Worm (Caenorhabditis elegans) whole organism, early embryonic: ENCODE data around the gene frm-8.
A peak's percentile ranks its signal among the peaks of the same experiment; 100 is the strongest.

Experiments
- B0310.2 ChIP-seq: sonication (generic microtip); optimal IDR thresholded peaks from 2 replicates; lab custom pipeline; 2016; ENCODE audit warnings: mild to moderate bottlenecking, missing genetic modification characterization, missing compliant biosample characterization
- F13C5.2 ChIP-seq: sonication (generic microtip); optimal IDR thresholded peaks from 2 replicates; lab custom pipeline; 2017; ENCODE audit warnings: mild to moderate bottlenecking, missing genetic modification characterization, inconsistent platforms, missing compliant biosample characterization
- aly-1 ChIP-seq: sonication (generic microtip); optimal IDR thresholded peaks from 2 replicates; lab custom pipeline; 2016; ENCODE audit warnings: missing genetic modification characterization, missing compliant biosample characterization
- ama-1 ChIP-seq: fragments of 150-350 bp; optimal IDR thresholded peaks from 2 replicates; lab custom pipeline; 2014
- ceh-13 ChIP-seq: fragments of 200-800 bp; sonication (Bioruptor generic); optimal IDR thresholded peaks from 2 replicates; lab custom pipeline; 2018; ENCODE audit warnings: mild to moderate bottlenecking, missing genetic modification characterization, missing compliant biosample characterization
- ceh-36 ChIP-seq: sonication (generic microtip); optimal IDR thresholded peaks from 2 replicates; lab custom pipeline; 2016; ENCODE audit warnings: missing genetic modification characterization, inconsistent platforms, missing compliant biosample characterization
- ets-7 ChIP-seq: sonication (generic microtip); optimal IDR thresholded peaks from 2 replicates; lab custom pipeline; 2016; ENCODE audit warnings: missing genotype, missing genetic modification characterization, missing compliant biosample characterization
- flt-1 ChIP-seq: fragments of 200-800 bp; sonication (Bioruptor generic); IDR thresholded peaks from 2 replicates; pipeline ENCODE4 v1.3.6; 2022; ENCODE audit warnings: missing genetic modification characterization, missing compliant biosample characterization
- hmbx-1 ChIP-seq: sonication (generic microtip); optimal IDR thresholded peaks from 2 replicates; lab custom pipeline; 2016; ENCODE audit warnings: mild to moderate bottlenecking, missing genetic modification characterization, missing compliant biosample characterization
- hmg-4 ChIP-seq: fragments of 200-800 bp; sonication (Bioruptor generic); optimal IDR thresholded peaks from 2 replicates; lab custom pipeline; 2018; ENCODE audit warnings: mild to moderate bottlenecking, missing genetic modification characterization, missing compliant biosample characterization
- hnd-1 ChIP-seq: sonication (generic microtip); optimal IDR thresholded peaks from 2 replicates; lab custom pipeline; 2016; ENCODE audit warnings: missing genetic modification characterization, missing compliant biosample characterization
- pes-1 ChIP-seq: fragments of 200-800 bp; sonication (Bioruptor generic); IDR thresholded peaks from 2 replicates; pipeline ENCODE4 v1.3.6; 2022; ENCODE audit warnings: missing genetic modification reagents, missing genetic modification characterization, missing compliant biosample characterization
- scrt-1 ChIP-seq: fragments of 200-800 bp; sonication (Bioruptor generic); IDR thresholded peaks from 2 replicates; pipeline ENCODE4 v1.3.6; 2022; ENCODE audit warnings: missing genetic modification characterization, missing compliant biosample characterization
- sea-1 ChIP-seq: fragments of 200-800 bp; sonication (Bioruptor generic); conservative IDR thresholded peaks from 2 replicates; pipeline ENCODE4 v1.3.6; 2022; ENCODE audit warnings: missing genetic modification characterization, missing compliant biosample characterization
- tbx-11 ChIP-seq: fragments of 200-800 bp; sonication (Bioruptor generic); IDR thresholded peaks from 2 replicates; pipeline ENCODE4 v1.3.6; 2022; ENCODE audit warnings: missing genetic modification characterization, missing compliant biosample characterization
- tbx-37 ChIP-seq: fragments of 200-800 bp; sonication (Bioruptor generic); conservative IDR thresholded peaks from 2 replicates; pipeline ENCODE4 v1.3.6; 2022; ENCODE audit warnings: missing genetic modification reagents, missing genetic modification characterization, missing compliant biosample characterization
- tra-4 ChIP-seq: sonication (generic microtip); optimal IDR thresholded peaks from 2 replicates; lab custom pipeline; 2017; ENCODE audit warnings: missing genetic modification characterization, missing compliant biosample characterization

frm-8 gene

DNA sequence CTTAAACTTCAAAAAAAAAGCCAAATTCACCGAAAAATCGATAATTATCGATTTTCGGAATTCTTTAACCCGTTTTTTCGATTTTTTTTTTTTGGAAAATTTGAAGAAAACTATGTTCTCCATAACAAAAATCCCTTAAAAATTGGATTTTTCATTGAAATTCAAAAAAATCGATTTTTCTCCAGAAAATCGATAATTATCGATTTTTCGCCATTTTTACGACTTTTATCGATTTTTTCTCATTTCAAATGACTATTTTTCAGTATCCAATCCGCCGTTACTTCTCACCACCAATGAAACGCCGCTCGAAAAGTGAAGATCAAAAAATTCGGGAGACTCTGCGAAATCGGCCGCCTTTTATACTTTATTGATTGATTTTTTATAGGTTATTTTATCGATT lies 21.9 kb upstream of the frm-8 start:
- TF ChIP-seq tra-4 (tag; lab: Kevin White, UChicago) (no peak), F13C5.2 (tag; lab: Kevin White, UChicago) (no peak), hmbx-1 (tag; lab: Kevin White, UChicago) (no peak), ets-7 (tag; lab: Kevin White, UChicago) (no peak), aly-1 (tag; lab: Kevin White, UChicago) (no peak), ama-1 (lab: Kevin White, UChicago) (no peak), flt-1 (GFP tag; lab: Robert Waterston, UW) (no peak)

DNA sequence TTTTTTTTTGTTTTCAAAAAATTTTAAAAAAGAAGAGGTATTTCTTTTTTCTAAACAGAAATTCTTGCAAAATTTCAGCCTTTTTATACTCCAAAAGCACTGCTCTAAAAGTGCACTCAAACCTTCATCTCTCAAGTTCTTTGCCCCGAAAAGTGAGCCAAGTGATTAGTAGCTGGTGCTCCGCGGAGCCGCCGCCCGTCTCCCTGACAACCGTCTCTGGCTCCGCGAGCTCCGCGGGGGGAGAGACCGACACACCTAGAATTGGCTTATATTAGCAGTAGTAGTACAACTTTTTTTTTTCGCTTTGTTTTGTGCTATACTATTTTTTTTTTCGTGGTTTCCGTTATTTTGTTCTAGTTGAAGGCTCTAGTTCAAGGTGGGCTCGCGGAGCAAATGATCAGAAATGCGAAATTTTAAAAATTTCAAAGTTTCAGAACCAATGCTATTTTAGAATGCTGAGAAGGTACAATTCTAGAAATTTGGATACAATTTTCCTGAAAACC lies 13.8 kb upstream of the frm-8 start, which contains the start of gene Y53G8AL.1:
TSS of gene Y53G8AL.1 (plus strand) at position 453 of the 503 bp plus-strand sequence.
- TF ChIP-seq hmg-4 (GFP tag; lab: Kevin White, UChicago), result no peak
- peak; percentile 38; the same call in 1 of the 2 replicates for TF ChIP-seq pes-1

DNA sequence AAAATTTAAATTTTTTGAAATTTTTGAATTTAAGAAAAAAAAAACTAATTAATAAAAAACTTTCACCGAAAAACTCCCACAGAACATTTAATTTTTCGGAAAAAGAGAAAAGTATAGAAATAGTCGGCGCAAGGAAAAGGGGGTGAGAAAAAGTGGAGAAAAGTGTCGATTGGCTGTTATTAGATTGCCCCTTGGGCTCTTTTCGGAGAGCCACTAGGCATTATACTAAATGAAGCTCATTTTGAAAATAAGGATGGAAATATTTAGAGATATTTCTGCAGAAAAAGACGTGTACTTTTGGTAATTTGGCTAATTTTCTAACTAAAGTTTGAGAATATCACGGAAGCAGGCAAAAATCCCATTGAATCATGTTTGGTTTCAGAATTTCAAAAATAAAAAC lies 5.2 kb upstream of the frm-8 start:
- TF ChIP-seq hmg-4 (GFP tag; lab: Kevin White, UChicago) (no peak), tbx-11 (GFP tag; lab: Robert Waterston, UW) (no peak), ceh-36 (no peak), hnd-1 (no peak), tra-4 (tag; lab: Kevin White, UChicago) (no peak), ama-1 (lab: Kevin White, UChicago) (no peak), aly-1 (tag; lab: Kevin White, UChicago) (no peak), F13C5.2 (tag; lab: Kevin White, UChicago) (no peak), tbx-37 (GFP tag; lab: Robert Waterston, UW) (no peak), ceh-13 (no peak), scrt-1 (GFP tag; lab: Robert Waterston, UW) (no peak), B0310.2 (tag; lab: Kevin White, UChicago) (no peak), hmbx-1 (tag; lab: Kevin White, UChicago) (no peak), flt-1 (GFP tag; lab: Robert Waterston, UW) (no peak), pes-1 (no peak), ets-7 (tag; lab: Kevin White, UChicago) (no peak), sea-1 (GFP tag; lab: Robert Waterston, UW) (no peak)

ce11 chrIII:3222707-3223106 lies 3.8 kb upstream of the frm-8 start:
- no peak for TF ChIP-seq sea-1 (GFP tag; lab: Robert Waterston, UW)
- no peak for TF ChIP-seq hmbx-1 (tag; lab: Kevin White, UChicago)
- no peak for TF ChIP-seq tbx-37 (GFP tag; lab: Robert Waterston, UW)
- no peak for TF ChIP-seq ets-7 (tag; lab: Kevin White, UChicago)
- TF ChIP-seq B0310.2 (tag; lab: Kevin White, UChicago), result no peak
- no peak for TF ChIP-seq tbx-11 (GFP tag; lab: Robert Waterston, UW)
- no peak for TF ChIP-seq pes-1

DNA sequence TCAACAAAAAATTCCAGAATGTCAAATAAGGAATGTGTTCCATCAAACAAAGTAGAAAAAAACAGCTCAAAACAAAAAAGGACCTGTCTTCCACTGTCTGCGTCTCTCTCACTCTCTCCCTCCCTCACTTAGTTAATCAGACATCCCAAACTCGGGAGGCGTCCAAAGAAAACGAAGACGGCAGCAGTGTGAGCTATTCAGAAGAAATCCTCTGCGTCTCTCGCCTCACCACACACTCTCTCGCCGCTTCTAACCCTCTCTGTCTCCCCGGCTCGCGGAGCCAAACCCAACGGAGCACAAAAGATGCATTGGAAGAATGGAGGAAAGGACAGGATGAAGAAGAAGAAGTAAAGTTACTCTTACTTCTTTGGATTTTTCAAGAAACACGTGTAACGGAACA lies 1.3 kb upstream of the frm-8 start:
- TF ChIP-seq aly-1 (tag; lab: Kevin White, UChicago) (no peak), hmg-4 (GFP tag; lab: Kevin White, UChicago) (peak; percentile 35)

DNA sequence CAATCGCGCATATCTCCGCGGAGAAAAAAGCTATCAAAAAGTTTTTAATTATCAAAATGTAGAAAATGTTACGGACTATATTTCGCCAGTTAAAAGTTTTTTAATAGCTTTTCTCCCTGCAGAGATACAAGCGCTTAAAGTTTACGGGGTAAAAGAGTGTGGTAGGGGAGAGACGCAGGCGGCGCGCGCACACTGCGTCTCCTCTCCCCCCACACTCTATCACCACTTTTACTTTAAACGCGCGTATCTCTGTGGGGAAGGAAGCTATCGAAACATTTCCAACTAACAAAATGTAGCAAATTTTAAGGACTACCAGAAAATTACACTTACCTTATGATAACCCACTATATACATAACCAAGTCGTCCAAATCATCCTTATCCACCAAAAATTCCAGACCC lies 15.4 kb downstream of the frm-8 start:
- TF ChIP-seq tra-4 (tag; lab: Kevin White, UChicago), result no peak
- TF ChIP-seq ceh-36, result no peak
- no peak for TF ChIP-seq F13C5.2 (tag; lab: Kevin White, UChicago)

ce11 chrIII:3200563-3200962 lies 18.4 kb downstream of the frm-8 start:
- no peak for TF ChIP-seq flt-1 (GFP tag; lab: Robert Waterston, UW)
- no peak for TF ChIP-seq hmg-4 (GFP tag; lab: Kevin White, UChicago)
- no peak for TF ChIP-seq sea-1 (GFP tag; lab: Robert Waterston, UW)
- no peak for TF ChIP-seq ceh-36
- TF ChIP-seq pes-1, result no peak
- TF ChIP-seq aly-1 (tag; lab: Kevin White, UChicago), result no peak
- no peak for TF ChIP-seq tbx-37 (GFP tag; lab: Robert Waterston, UW)
- TF ChIP-seq tbx-11 (GFP tag; lab: Robert Waterston, UW), result no peak
- TF ChIP-seq ceh-13, result no peak
- TF ChIP-seq hmbx-1 (tag; lab: Kevin White, UChicago), result no peak
- TF ChIP-seq B0310.2 (tag; lab: Kevin White, UChicago), result no peak
- TF ChIP-seq hnd-1, result no peak

DNA sequence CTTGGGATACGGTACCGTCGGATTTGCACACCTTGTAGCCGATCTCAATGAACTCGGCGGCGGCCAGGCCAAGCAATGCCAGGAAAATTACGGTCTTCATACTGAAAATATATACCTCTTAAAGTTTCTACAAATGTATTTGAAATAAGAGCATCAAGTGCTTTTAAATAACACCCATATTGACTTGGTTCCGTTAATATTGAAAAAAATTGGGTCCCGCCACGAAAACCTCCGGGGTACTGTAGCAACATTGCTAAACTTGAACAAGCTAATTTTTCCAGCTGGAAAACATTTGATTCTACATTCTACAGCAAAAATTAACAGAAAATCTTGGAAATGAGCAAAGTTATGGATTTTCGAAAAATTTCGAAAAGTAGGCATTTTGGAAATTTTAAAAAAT lies 19.5 kb downstream of the frm-8 start, which contains the start of gene heh-1:
TSS of gene heh-1 (minus strand) at position 101 of the 400 bp plus-strand sequence.
- TF ChIP-seq pes-1, result no peak
- no peak for TF ChIP-seq ceh-13
- no peak for TF ChIP-seq tbx-11 (GFP tag; lab: Robert Waterston, UW)
- TF ChIP-seq F13C5.2 (tag; lab: Kevin White, UChicago), result no peak
- no peak for TF ChIP-seq hnd-1
- no peak for TF ChIP-seq tbx-37 (GFP tag; lab: Robert Waterston, UW)
- TF ChIP-seq hmg-4 (GFP tag; lab: Kevin White, UChicago), result no peak
- TF ChIP-seq scrt-1 (GFP tag; lab: Robert Waterston, UW), result no peak
- TF ChIP-seq tra-4 (tag; lab: Kevin White, UChicago), result no peak
- no peak for TF ChIP-seq flt-1 (GFP tag; lab: Robert Waterston, UW)
- no peak for TF ChIP-seq aly-1 (tag; lab: Kevin White, UChicago)
- TF ChIP-seq ets-7 (tag; lab: Kevin White, UChicago), result no peak
- TF ChIP-seq ceh-36, result no peak
- TF ChIP-seq ama-1 (lab: Kevin White, UChicago), result no peak
- TF ChIP-seq B0310.2 (tag; lab: Kevin White, UChicago), result no peak
- no peak for TF ChIP-seq hmbx-1 (tag; lab: Kevin White, UChicago)
